Worm (Caenorhabditis elegans): Measurements from ENCODE around the gene cyp-13A5.

- no peak for TF ChIP-seq ztf-25 (GFP tag; IDR thresholded peaks at IDR 0.05)
- no peak for TF ChIP-seq attf-6 (GFP tag; IDR thresholded peaks at IDR 0.05)
- TF ChIP-seq F49E8.2 (tag; optimal IDR thresholded peaks at IDR 0.05; ENCODE audit: insufficient read depth) = no peak
- no peak for TF ChIP-seq attf-5 (GFP tag; optimal IDR thresholded peaks at IDR 0.05)
- no peak for TF ChIP-seq fkh-3 (tag; optimal IDR thresholded peaks at IDR 0.05)
- no peak for TF ChIP-seq let-526 (GFP tag; IDR thresholded peaks at IDR 0.05)
- no peak for TF ChIP-seq madf-3 (GFP tag; IDR thresholded peaks at IDR 0.05)
- no peak for TF ChIP-seq F37B4.10 (GFP tag; IDR thresholded peaks at IDR 0.05)
- no peak for TF ChIP-seq egl-44 (GFP tag; IDR thresholded peaks at IDR 0.05)
- no peak for TF ChIP-seq lin-26 (GFP tag; IDR thresholded peaks at IDR 0.05)
- no peak for TF ChIP-seq pha-4 (tag; optimal IDR thresholded peaks at IDR 0.05)
- no peak for TF ChIP-seq unc-62 (GFP tag; optimal IDR thresholded peaks at IDR 0.05)
- no peak for TF ChIP-seq T07F8.4 (tag; optimal IDR thresholded peaks at IDR 0.05)
- no peak for TF ChIP-seq lsl-1 (GFP tag; optimal IDR thresholded peaks at IDR 0.05)
Observed at ce11 chrII:9828502-9828901, 28.3 kb upstream of the cyp-13A5 start.
